Worm (Caenorhabditis elegans) whole organism, L4 larva: Measurements from ENCODE around the gene Y32G9A.12.

Experiments used
- ces-1 ChIP-seq: fragments of 150-350 bp; sonication (generic microtip); optimal IDR thresholded peaks from 4 replicates; lab custom pipeline; 2014; ENCODE audit warnings: missing biosample characterization, missing genetic modification reagents, missing genetic modification characterization
- lin-13 ChIP-seq: fragments of 150-350 bp; optimal IDR thresholded peaks from 2 replicates; lab custom pipeline; 2014; ENCODE audit warnings: missing biosample characterization, missing genetic modification reagents, missing genetic modification characterization
- lir-3 ChIP-seq: sonication (generic microtip); optimal IDR thresholded peaks from 2 replicates; lab custom pipeline; 2016; ENCODE audit warnings: mild to moderate bottlenecking, missing genetic modification characterization, missing compliant biosample characterization
- mdl-1 ChIP-seq, 2 experiments: fragments of 150-350 bp in 1 of 2; sonication (generic microtip) in 1 of 2; optimal IDR thresholded peaks; 2 replicates each; lab custom pipeline; 2014 to 2017; ENCODE audit warnings: missing biosample characterization in 2 of 2, missing genetic modification characterization in 2 of 2
- mep-1 ChIP-seq: fragments of 150-350 bp; sonication (generic microtip); optimal IDR thresholded peaks from 3 replicates; lab custom pipeline; 2014; ENCODE audit warnings: missing biosample characterization, missing genetic modification characterization
- zfp-2 ChIP-seq: sonication (generic microtip); optimal IDR thresholded peaks from 2 replicates; lab custom pipeline; 2016; ENCODE audit warnings: mild to moderate bottlenecking, missing genetic modification characterization, missing compliant biosample characterization

DNA sequence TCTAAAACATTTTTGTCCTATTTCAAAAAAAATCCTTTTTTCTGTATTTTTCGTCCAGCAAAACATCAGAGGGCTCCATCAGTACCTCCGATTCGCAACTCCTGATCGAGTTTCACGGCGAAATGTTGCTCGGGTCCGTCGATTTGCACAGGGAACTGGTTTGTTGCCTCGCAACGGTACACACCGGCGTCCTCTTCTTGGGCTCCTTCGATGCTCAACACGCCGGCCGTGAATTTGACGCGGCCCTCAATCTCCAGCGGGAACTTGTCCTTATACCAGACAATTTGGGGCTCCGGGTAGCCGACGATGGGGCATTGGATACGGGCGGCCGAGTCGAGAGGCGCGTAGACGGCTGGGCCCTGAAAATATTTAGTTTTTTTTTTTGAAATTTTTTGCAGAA is 42.0 kb downstream of the Y32G9A.12 start:
- TF ChIP-seq lin-13 (GFP tag; lab: Kevin White, UChicago), result no peak
- TF ChIP-seq ces-1 (GFP tag; lab: Kevin White, UChicago), result no peak
- TF ChIP-seq mdl-1 (tag; optimal IDR thresholded peaks at IDR 0.05; lab: Kevin White, UChicago), result no peak
- no peak for TF ChIP-seq lir-3 (tag; lab: Kevin White, UChicago)
- TF ChIP-seq mep-1 (tag; lab: Kevin White, UChicago), result no peak
- no peak for TF ChIP-seq zfp-2 (tag; lab: Kevin White, UChicago)
